Worm (Caenorhabditis elegans): ENCODE measurements around the gene srg-7.

DNA sequence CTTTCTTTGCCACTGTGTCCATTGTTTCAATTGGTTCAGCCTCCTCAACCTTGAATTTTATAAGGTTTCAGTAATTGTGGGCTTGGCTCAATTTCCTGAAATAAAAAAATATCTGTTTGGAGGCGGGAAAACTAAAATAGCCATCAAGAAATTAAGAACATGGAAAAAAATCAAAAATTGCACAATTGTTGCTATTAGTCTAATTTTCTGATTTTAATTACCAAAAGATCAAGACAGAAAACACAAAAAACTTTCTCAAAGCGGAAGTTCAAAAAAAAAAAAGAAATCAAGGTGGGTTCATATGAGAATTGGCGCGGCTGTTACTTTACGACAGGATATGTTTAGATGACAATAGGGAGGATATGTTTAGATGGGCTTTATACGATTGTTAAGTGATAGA is 37.1 kb downstream of the srg-7 start, which contains the start of gene esyt-2:
- TF ChIP-seq ref-1 (GFP tag; conservative IDR thresholded peaks at IDR 0.05) (no peak), cog-1 (tag; optimal IDR thresholded peaks at IDR 0.05) (no peak), med-1 (GFP tag; optimal IDR thresholded peaks at IDR 0.05; ENCODE audit: insufficient read depth) (no peak), ztf-29 (GFP tag; IDR thresholded peaks at IDR 0.05) (no peak), flt-1 (GFP tag; IDR thresholded peaks at IDR 0.05) (no peak), T22C8.4 (GFP tag; IDR thresholded peaks at IDR 0.05) (no peak), tab-1 (GFP tag; IDR thresholded peaks at IDR 0.05) (no peak)

Measured in whole organism, midembryonic.